Worm (Caenorhabditis elegans): ENCODE results near the gene F13H8.6.

F13H8.6 gene

DNA sequence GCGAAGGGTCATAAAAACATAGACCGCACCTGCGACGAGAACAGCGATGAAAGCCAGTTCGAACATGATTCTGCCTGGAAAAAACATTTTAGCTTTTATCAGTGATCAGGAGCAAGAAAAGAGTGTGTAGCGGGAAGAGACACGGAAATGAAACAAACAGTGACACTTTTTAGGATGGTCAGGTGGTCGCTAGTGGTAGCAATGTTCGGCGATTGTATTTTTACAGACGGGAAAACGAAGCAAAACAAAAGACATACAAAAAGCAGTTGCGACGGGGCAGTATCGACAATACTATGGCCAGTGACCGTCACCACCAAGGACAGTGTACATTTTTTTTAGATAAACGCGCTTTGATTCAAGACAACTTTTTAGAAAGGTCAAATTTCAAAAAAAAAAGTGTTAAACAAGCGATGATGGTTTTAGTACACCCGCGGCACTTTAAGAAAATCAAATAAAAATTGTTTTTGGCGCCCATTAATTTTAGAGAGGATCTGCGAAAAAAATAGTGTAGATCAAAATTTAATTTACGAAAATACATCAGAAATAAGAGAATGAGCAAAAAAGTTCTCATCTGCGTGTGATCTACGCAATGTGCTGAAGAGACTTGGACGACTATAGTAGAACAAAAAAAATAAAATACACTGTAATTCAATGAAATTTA lies 51.2 kb downstream of the F13H8.6 start, which contains the start of gene T24H7.9:
T24H7.9 (minus strand) TSS at position 74 of the 661 bp plus-strand sequence.
- no peak for TF ChIP-seq pqm-1 (tag; optimal IDR thresholded peaks at IDR 0.05)
- TF ChIP-seq hlh-11 (tag; optimal IDR thresholded peaks at IDR 0.05): peak; percentile 68
- TF ChIP-seq madf-5 (GFP tag; IDR thresholded peaks at IDR 0.05): no peak
- TF ChIP-seq lin-1 (GFP tag; IDR thresholded peaks at IDR 0.05): 0 out of 2 replicates have a peak, but pooled peaks have one; percentile 41
- TF ChIP-seq lin-15B (tag; optimal IDR thresholded peaks at IDR 0.05): no peak
- no peak for TF ChIP-seq zip-2 (tag; optimal IDR thresholded peaks at IDR 0.05)
- TF ChIP-seq ama-1 (optimal IDR thresholded peaks at IDR 0.05): no peak
- no peak for TF ChIP-seq egl-27 (tag; optimal IDR thresholded peaks at IDR 0.05)
- TF ChIP-seq zfp-3 (GFP tag; conservative IDR thresholded peaks at IDR 0.05): no peak
- TF ChIP-seq vab-7 (GFP tag; IDR thresholded peaks at IDR 0.05): no peak
- TF ChIP-seq unc-62 (GFP tag; optimal IDR thresholded peaks at IDR 0.05 in 1 of 2): no peak
- TF ChIP-seq unc-62 (tag; optimal IDR thresholded peaks at IDR 0.05): no peak
- no peak for TF ChIP-seq ZK546.5 (tag; optimal IDR thresholded peaks at IDR 0.05)
- TF ChIP-seq aly-2 (tag; optimal IDR thresholded peaks at IDR 0.05): no peak
- TF ChIP-seq F26F4.8 (GFP tag; conservative IDR thresholded peaks at IDR 0.05): no peak
- peak; percentile 61 for TF ChIP-seq dve-1 (tag; optimal IDR thresholded peaks at IDR 0.05; ENCODE audit: insufficient read depth)
- no peak for TF ChIP-seq F10B5.3 (tag; optimal IDR thresholded peaks at IDR 0.05)
- TF ChIP-seq nhr-42 (GFP tag; IDR thresholded peaks at IDR 0.05): no peak
- no peak for TF ChIP-seq snpc-4 (tag; optimal IDR thresholded peaks at IDR 0.05)
- TF ChIP-seq nhr-76 (tag; optimal IDR thresholded peaks at IDR 0.05): no peak
- TF ChIP-seq daf-16 (GFP tag; optimal IDR thresholded peaks at IDR 0.05): no peak
- TF ChIP-seq daf-16 (tag; optimal IDR thresholded peaks at IDR 0.05): peak; percentile 60
- TF ChIP-seq ceh-28 (tag; optimal IDR thresholded peaks at IDR 0.05): no peak
- no peak for TF ChIP-seq jun-1 (tag; optimal IDR thresholded peaks at IDR 0.05)
- TF ChIP-seq hmg-1.1 (GFP tag; IDR thresholded peaks at IDR 0.05): no peak
- no peak for TF ChIP-seq sdz-12 (GFP tag; optimal IDR thresholded peaks at IDR 0.05)
- peak; percentile 23 for TF ChIP-seq mes-2 (tag; optimal IDR thresholded peaks at IDR 0.05; ENCODE audit: poor library complexity, severe bottlenecking)
- TF ChIP-seq zip-11 (GFP tag; IDR thresholded peaks at IDR 0.05): no peak
- TF ChIP-seq mep-1 (tag; optimal IDR thresholded peaks at IDR 0.05): peak; percentile 8
- TF ChIP-seq nhr-237 (tag; optimal IDR thresholded peaks at IDR 0.05): no peak
- no peak for TF ChIP-seq zag-1 (tag; optimal IDR thresholded peaks at IDR 0.05)
- no peak for TF ChIP-seq ceh-20 (GFP tag; IDR thresholded peaks at IDR 0.05)
- TF ChIP-seq lin-39 (tag; optimal IDR thresholded peaks at IDR 0.05): no peak
- no peak for TF ChIP-seq lim-7 (GFP tag; IDR thresholded peaks at IDR 0.05)
- TF ChIP-seq nhr-28 (tag; optimal IDR thresholded peaks at IDR 0.05): peak; percentile 31
- TF ChIP-seq hlh-30 (tag; optimal IDR thresholded peaks at IDR 0.05; ENCODE audit: insufficient read depth): peak; percentile 66
- peak; percentile 68 for TF ChIP-seq aha-1 (tag)
- no peak for TF ChIP-seq Y5F2A.4 (GFP tag; optimal IDR thresholded peaks at IDR 0.05)
- no peak for TF ChIP-seq skn-1 (tag; optimal IDR thresholded peaks at IDR 0.05)
- TF ChIP-seq lin-29 (GFP tag; IDR thresholded peaks at IDR 0.05): peak; percentile 43; the same call in 1 of the 2 replicates
- peak; percentile 37; the same call in 1 of the 2 replicates for TF ChIP-seq dmd-6 (GFP tag; IDR thresholded peaks at IDR 0.05)
- TF ChIP-seq unc-39 (tag; optimal IDR thresholded peaks at IDR 0.05): no peak
